Worm (Caenorhabditis elegans) whole organism, L2 larva: ENCODE results near the gene eri-3.

Source experiments
- Y55F3AM.14 ChIP-seq: fragments of 200-800 bp; sonication (Bioruptor generic); optimal IDR thresholded peaks from 2 replicates; lab custom pipeline; 2018; ENCODE audit warnings: mild to moderate bottlenecking, missing genetic modification characterization, missing compliant biosample characterization
- ceh-82 ChIP-seq: fragments of 150-350 bp; optimal IDR thresholded peaks from 2 replicates; lab custom pipeline; 2014; ENCODE audit warnings: missing biosample characterization, missing genetic modification characterization
- dmd-4 ChIP-seq: sonication (generic microtip); optimal IDR thresholded peaks from 2 replicates; lab custom pipeline; 2017; ENCODE audit warnings: missing biosample characterization, missing genetic modification characterization
- egl-27 ChIP-seq: sonication (generic microtip); optimal IDR thresholded peaks from 3 replicates; lab custom pipeline; 2017; ENCODE audit warnings: missing biosample characterization, missing genetic modification reagents, missing genetic modification characterization
- elt-1 ChIP-seq: fragments of 150-350 bp; optimal IDR thresholded peaks from 2 replicates; lab custom pipeline; 2014; ENCODE audit warnings: missing biosample characterization, missing genetic modification characterization
- elt-3 ChIP-seq: sonication (generic microtip); optimal IDR thresholded peaks from 2 replicates; lab custom pipeline; 2017; ENCODE audit warnings: missing biosample characterization, missing genetic modification characterization
- lin-39 ChIP-seq: fragments of 150-350 bp; optimal IDR thresholded peaks from 2 replicates; lab custom pipeline; 2014; ENCODE audit warnings: missing biosample characterization, missing genetic modification reagents, missing genetic modification characterization
- mab-5 ChIP-seq: fragments of 150-350 bp; optimal IDR thresholded peaks from 2 replicates; lab custom pipeline; 2014; ENCODE audit warnings: missing biosample characterization, missing genetic modification characterization
- mbf-1 ChIP-seq: sonication (generic microtip); optimal IDR thresholded peaks from 2 replicates; lab custom pipeline; 2017; ENCODE audit warnings: missing biosample characterization, missing genetic modification characterization
- nhr-12 ChIP-seq: fragments of 150-350 bp; optimal IDR thresholded peaks from 2 replicates; lab custom pipeline; 2014; ENCODE audit warnings: missing biosample characterization, missing genetic modification characterization
- snpc-4 ChIP-seq: fragments of 150-350 bp; optimal IDR thresholded peaks from 2 replicates; lab custom pipeline; 2014; ENCODE audit warnings: missing biosample characterization, missing genetic modification characterization
- unc-62 ChIP-seq: fragments of 150-350 bp; optimal IDR thresholded peaks from 2 replicates; lab custom pipeline; 2014; ENCODE audit warnings: missing biosample characterization, missing genetic modification reagents, missing genetic modification characterization
- ztf-4 ChIP-seq: fragments of 150-350 bp; optimal IDR thresholded peaks from 2 replicates; lab custom pipeline; 2014; ENCODE audit warnings: missing biosample characterization, missing genetic modification characterization

DNA sequence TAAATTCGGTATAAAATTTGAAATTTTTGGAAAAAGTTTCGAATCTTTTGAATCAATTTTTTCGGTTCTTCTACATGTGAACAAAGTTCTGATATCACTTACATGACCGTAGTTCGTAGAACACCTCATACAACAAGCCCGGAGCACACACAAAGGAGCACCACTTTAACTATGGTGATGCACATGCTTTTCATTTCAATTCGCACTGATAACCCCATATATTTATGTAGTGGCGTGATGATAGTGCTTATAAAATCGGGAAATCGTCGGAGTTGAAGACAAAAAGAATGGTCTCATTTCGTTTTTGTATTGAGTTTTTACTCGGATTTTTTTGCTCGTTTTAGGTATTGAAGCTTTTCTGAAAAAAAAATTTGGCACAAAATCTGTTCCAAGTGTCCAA lies 17.4 kb downstream of the eri-3 start, which contains the start of gene W09B6.4:
- TF ChIP-seq ztf-4 (tag; lab: Kevin White, UChicago) (no peak), elt-3 (tag; lab: Kevin White, UChicago) (no peak), Y55F3AM.14 (GFP tag; lab: Kevin White, UChicago) (no peak), dmd-4 (no peak), mab-5 (no peak), snpc-4 (tag; lab: Kevin White, UChicago) (no peak), lin-39 (tag; lab: Kevin White, UChicago) (no peak), egl-27 (tag; lab: Kevin White, UChicago) (no peak), nhr-12 (tag; lab: Kevin White, UChicago) (no peak), elt-1 (no peak), ceh-82 (tag; lab: Kevin White, UChicago) (no peak), unc-62 (GFP tag; lab: Kevin White, UChicago) (no peak), mbf-1 (tag; lab: Kevin White, UChicago) (no peak)
